Fruit fly (Drosophila melanogaster) whole organism, embryonic: ENCODE results near the gene ck.
A peak's percentile ranks its signal among the peaks of the same experiment; 100 is the strongest.

Experiments
- CG10431 ChIP-seq: fragments of 200-800 bp; sonication (Bioruptor generic); optimal IDR thresholded peaks from 3 replicates; lab custom pipeline; 2018; ENCODE audit warnings: missing biosample characterization, mild to moderate bottlenecking, missing genetic modification characterization
- CG12104 ChIP-seq: fragments of 200-800 bp; sonication (Bioruptor generic); optimal IDR thresholded peaks from 3 replicates; lab custom pipeline; 2016; ENCODE audit warnings: missing biosample characterization, missing genetic modification characterization
- CG12299 ChIP-seq: fragments of 200-800 bp; sonication (Bioruptor generic); optimal IDR thresholded peaks from 2 replicates; lab custom pipeline; 2018; ENCODE audit warnings: missing biosample characterization, mild to moderate bottlenecking, missing genetic modification characterization
- CG14050 ChIP-seq: fragments of 200-800 bp; sonication (Bioruptor generic); IDR thresholded peaks from 3 replicates; pipeline ENCODE4 v1.3.6; 2022; ENCODE audit warnings: missing biosample characterization, missing genetic modification characterization
- CG15011 ChIP-seq: fragments of 200-800 bp; sonication (Bioruptor generic); optimal IDR thresholded peaks from 3 replicates; lab custom pipeline; 2018; ENCODE audit warnings: missing biosample characterization, mild to moderate bottlenecking, missing genetic modification characterization
- CG16813 ChIP-seq: fragments of 200-800 bp; sonication (Bioruptor generic); IDR thresholded peaks from 3 replicates; pipeline ENCODE4 v1.3.6; 2022; ENCODE audit warnings: missing biosample characterization, missing genetic modification characterization; ENCODE audit not compliant: partially characterized antibody
- CG17829 ChIP-seq: fragments of 200-800 bp; optimal IDR thresholded peaks from 2 replicates; lab custom pipeline; 2019; ENCODE audit warnings: missing biosample characterization, mild to moderate bottlenecking, missing genetic modification characterization, moderate library complexity
- CG2120 ChIP-seq: fragments of 200-800 bp; sonication (Bioruptor generic); optimal IDR thresholded peaks from 3 replicates; lab custom pipeline; 2016; ENCODE audit warnings: missing biosample characterization, missing genetic modification characterization
- CG2202 ChIP-seq: fragments of 200-800 bp; sonication (Bioruptor generic); optimal IDR thresholded peaks from 2 replicates; lab custom pipeline; 2018; ENCODE audit warnings: missing biosample characterization, mild to moderate bottlenecking, missing genetic modification characterization
- CG3407 ChIP-seq: fragments of 200-800 bp; sonication (Bioruptor generic); optimal IDR thresholded peaks from 2 replicates; lab custom pipeline; 2018; ENCODE audit warnings: missing biosample characterization, mild to moderate bottlenecking, missing genetic modification characterization
- CG4617 ChIP-seq: fragments of 200-800 bp; sonication (Bioruptor generic); optimal IDR thresholded peaks from 3 replicates; lab custom pipeline; 2016; ENCODE audit warnings: missing biosample characterization, missing genetic modification characterization, borderline replicate concordance
- CG6683 ChIP-seq: fragments of 200-800 bp; sonication (Bioruptor generic); optimal IDR thresholded peaks from 2 replicates; lab custom pipeline; 2017; ENCODE audit warnings: missing biosample characterization, mild to moderate bottlenecking, missing genetic modification characterization, missing genetic modification reagents
- CG9215 ChIP-seq: fragments of 200-800 bp; sonication (Bioruptor generic); IDR thresholded peaks from 2 replicates; pipeline ENCODE4 v1.3.6; 2022; ENCODE audit warnings: missing biosample characterization, missing genetic modification characterization
- CG9817 ChIP-seq: fragments of 200-800 bp; sonication (Bioruptor generic); optimal IDR thresholded peaks from 2 replicates; lab custom pipeline; 2018; ENCODE audit warnings: missing biosample characterization, mild to moderate bottlenecking, missing genetic modification characterization, moderate library complexity
- CoRest ChIP-seq: fragments of 200-800 bp; sonication (Bioruptor generic); optimal IDR thresholded peaks from 3 replicates; lab custom pipeline; 2018; ENCODE audit warnings: missing biosample characterization, mild to moderate bottlenecking, missing genetic modification characterization, moderate library complexity
- Dip2 ChIP-seq: fragments of 200-800 bp; sonication (Bioruptor generic); IDR thresholded peaks from 2 replicates; pipeline ENCODE4 v1.3.6; 2022; ENCODE audit warnings: missing biosample characterization, missing genetic modification characterization
- Dref ChIP-seq: fragments of 200-800 bp; sonication (Bioruptor generic); IDR thresholded peaks from 2 replicates; pipeline ENCODE4 v1.3.6; 2022; ENCODE audit warnings: missing biosample characterization, missing genetic modification characterization
- E2f1 ChIP-seq: fragments of 200-800 bp; sonication (Bioruptor generic); IDR thresholded peaks from 2 replicates; pipeline ENCODE4 v1.3.6; 2022; ENCODE audit warnings: missing biosample characterization, missing genetic modification characterization
- HLH3B ChIP-seq: fragments of 200-800 bp; sonication (Bioruptor generic); IDR thresholded peaks from 2 replicates; pipeline ENCODE4 v1.3.6; 2022; ENCODE audit warnings: missing biosample characterization, missing genetic modification characterization
- HLH4C ChIP-seq: fragments of 200-800 bp; sonication (Bioruptor generic); IDR thresholded peaks from 3 replicates; pipeline ENCODE4 v1.3.6; 2022; ENCODE audit warnings: missing biosample characterization, missing genetic modification characterization; ENCODE audit not compliant: partially characterized antibody
- Jarid2 ChIP-seq: fragments of 200-800 bp; sonication (Bioruptor generic); optimal IDR thresholded peaks from 3 replicates; lab custom pipeline; 2017; ENCODE audit warnings: mild to moderate bottlenecking, missing biosample characterization, missing genetic modification reagents, missing genetic modification characterization
- Poxn ChIP-seq: fragments of 200-800 bp; sonication (Bioruptor generic); IDR thresholded peaks from 2 replicates; pipeline ENCODE4 v1.3.6; 2022; ENCODE audit warnings: missing biosample characterization, missing genetic modification characterization
- Scr ChIP-seq: fragments of 200-800 bp; sonication (Bioruptor generic); IDR thresholded peaks from 2 replicates; pipeline ENCODE4 v1.3.6; 2022; ENCODE audit warnings: missing biosample characterization, missing genetic modification characterization; ENCODE audit not compliant: partially characterized antibody
- Sry-δ ChIP-seq: fragments of 200-800 bp; sonication (Bioruptor generic); optimal IDR thresholded peaks from 2 replicates; lab custom pipeline; 2016; ENCODE audit warnings: missing biosample characterization, missing genetic modification characterization
- al ChIP-seq: fragments of 200-800 bp; sonication (Bioruptor generic); IDR thresholded peaks from 2 replicates; pipeline ENCODE4 v1.3.6; 2022; ENCODE audit warnings: missing biosample characterization, missing genetic modification characterization
- cad ChIP-seq: fragments of >200 bp; optimal IDR thresholded peaks from 2 replicates; lab custom pipeline; 2017; ENCODE audit warnings: missing biosample characterization, missing genetic modification characterization
- chn ChIP-seq: fragments of 200-800 bp; sonication (Bioruptor generic); optimal IDR thresholded peaks from 2 replicates; lab custom pipeline; 2016; ENCODE audit warnings: missing biosample characterization, missing genetic modification characterization
- croc ChIP-seq: fragments of 200-800 bp; sonication (Bioruptor generic); conservative IDR thresholded peaks from 3 replicates; pipeline ENCODE4 v1.3.6; 2022; ENCODE audit warnings: missing biosample characterization, missing genetic modification characterization
- en ChIP-seq: fragments of 200-800 bp; sonication (Bioruptor generic); optimal IDR thresholded peaks from 2 replicates; lab custom pipeline; 2016; ENCODE audit warnings: missing biosample characterization, missing genetic modification characterization
- fd96Cb ChIP-seq: fragments of 200-800 bp; sonication (Bioruptor generic); optimal IDR thresholded peaks from 2 replicates; lab custom pipeline; 2018; ENCODE audit warnings: missing biosample characterization, mild to moderate bottlenecking, missing genetic modification characterization, moderate library complexity
- gcm2 ChIP-seq: fragments of 200-800 bp; sonication (Bioruptor generic); optimal IDR thresholded peaks from 2 replicates; lab custom pipeline; 2016; ENCODE audit warnings: missing biosample characterization, missing genetic modification characterization
- lbe ChIP-seq: fragments of 200-800 bp; sonication (Bioruptor generic); optimal IDR thresholded peaks from 2 replicates; lab custom pipeline; 2016; ENCODE audit warnings: missing biosample characterization, mild to moderate bottlenecking, missing genetic modification characterization
- lola ChIP-seq, 3 experiments: fragments of >200 bp in 2 of 3; fragments of 200-800 bp in 1 of 3; sonication (Bioruptor generic) in 1 of 3; optimal IDR thresholded peaks; 2 replicates each; lab custom pipeline; 2017 to 2019; ENCODE audit warnings: missing biosample characterization in 3 of 3, missing genetic modification characterization in 3 of 3, mild to moderate bottlenecking in 1 of 3, moderate library complexity in 1 of 3
- mam ChIP-seq: fragments of 200-800 bp; sonication (Bioruptor generic); optimal IDR thresholded peaks from 3 replicates; lab custom pipeline; 2016; ENCODE audit warnings: missing biosample characterization, missing genetic modification characterization
- nau ChIP-seq: fragments of 200-800 bp; sonication (Bioruptor generic); optimal IDR thresholded peaks from 3 replicates; lab custom pipeline; 2017; ENCODE audit warnings: missing biosample characterization, mild to moderate bottlenecking, missing genetic modification characterization, missing genetic modification reagents
- onecut ChIP-seq: fragments of 200-800 bp; sonication (Bioruptor generic); IDR thresholded peaks from 2 replicates; pipeline ENCODE4 v1.3.6; 2022; ENCODE audit warnings: missing biosample characterization, missing genetic modification characterization
- pb ChIP-seq: fragments of 200-800 bp; sonication (Bioruptor generic); optimal IDR thresholded peaks from 3 replicates; lab custom pipeline; 2016; ENCODE audit warnings: missing biosample characterization, missing genetic modification characterization
- peb ChIP-seq: fragments of 200-800 bp; sonication (Bioruptor generic); IDR thresholded peaks from 2 replicates; pipeline ENCODE4 v1.3.6; 2022; ENCODE audit warnings: missing biosample characterization, missing genetic modification characterization
- pho ChIP-seq: fragments of 200-800 bp; sonication (Bioruptor generic); optimal IDR thresholded peaks from 2 replicates; lab custom pipeline; 2016; ENCODE audit warnings: missing biosample characterization, missing genetic modification characterization
- phol ChIP-seq: fragments of 200-800 bp; sonication (Bioruptor generic); optimal IDR thresholded peaks from 3 replicates; lab custom pipeline; 2018; ENCODE audit warnings: missing biosample characterization, mild to moderate bottlenecking, missing genetic modification characterization, moderate library complexity
- sd ChIP-seq: fragments of 200-800 bp; sonication (Bioruptor generic); optimal IDR thresholded peaks from 3 replicates; lab custom pipeline; 2018; ENCODE audit warnings: missing biosample characterization, mild to moderate bottlenecking, missing genetic modification characterization, moderate library complexity
- sqz ChIP-seq: fragments of 200-800 bp; sonication (Bioruptor generic); optimal IDR thresholded peaks from 3 replicates; lab custom pipeline; 2018; ENCODE audit warnings: missing biosample characterization, mild to moderate bottlenecking, missing genetic modification characterization
- sr ChIP-seq: fragments of 200-800 bp; sonication (Bioruptor generic); IDR thresholded peaks from 3 replicates; pipeline ENCODE4 v1.3.6; 2022; ENCODE audit warnings: missing biosample characterization, missing genetic modification characterization
- tio ChIP-seq: fragments of 200-800 bp; sonication (Bioruptor generic); optimal IDR thresholded peaks from 2 replicates; lab custom pipeline; 2017; ENCODE audit warnings: missing biosample characterization, missing genetic modification characterization, inconsistent platforms
- trh ChIP-seq: fragments of 200-800 bp; sonication (Bioruptor generic); optimal IDR thresholded peaks from 2 replicates; lab custom pipeline; 2016; ENCODE audit warnings: missing biosample characterization, missing genetic modification characterization
- ttk ChIP-seq: fragments of 200-800 bp; sonication (Bioruptor generic); IDR thresholded peaks from 2 replicates; pipeline ENCODE4 v2.1.2; 2022; ENCODE audit warnings: missing biosample characterization, missing genetic modification characterization
- tx ChIP-seq: fragments of 200-800 bp; sonication (Bioruptor generic); optimal IDR thresholded peaks from 2 replicates; lab custom pipeline; 2016; ENCODE audit warnings: missing biosample characterization, missing genetic modification characterization
- unpg ChIP-seq: fragments of 200-800 bp; sonication (Bioruptor generic); optimal IDR thresholded peaks from 3 replicates; lab custom pipeline; 2018; ENCODE audit warnings: missing biosample characterization, mild to moderate bottlenecking, missing genetic modification characterization, moderate library complexity
- wdn ChIP-seq: fragments of 200-800 bp; sonication (Bioruptor generic); IDR thresholded peaks from 2 replicates; pipeline ENCODE4 v1.3.6; 2022; ENCODE audit warnings: missing biosample characterization, missing genetic modification characterization

The ck gene

dm6 chr2L:14995594-14996463, 61.8 kb downstream of the ck start (continued):
- peak; percentile 88 for TF ChIP-seq CG12104
- peak; percentile 74 for TF ChIP-seq sqz
- TF ChIP-seq peb (GFP tag; lab: Robert Waterston, UW), result peak; percentile 86
- peak; percentile 94 for TF ChIP-seq croc (GFP tag; lab: Robert Waterston, UW)
- TF ChIP-seq HLH3B, result peak; percentile 96
- TF ChIP-seq sr (GFP tag; lab: Robert Waterston, UW), result peak; percentile 48; the same call in 1 of the 3 replicates
- TF ChIP-seq sd (tag; lab: Kevin White, UChicago), result peak; percentile 84
- TF ChIP-seq cad, result no peak
- peak; percentile 61 for TF ChIP-seq CG2120 (GFP tag; lab: Kevin White, UChicago)
- TF ChIP-seq CG12299 (tag; lab: Kevin White, UChicago), result peak; percentile 82
- peak; percentile 19 for TF ChIP-seq gcm2 (GFP tag; lab: Kevin White, UChicago)
- peak; percentile 34 for TF ChIP-seq en (GFP tag; lab: Kevin White, UChicago)
- peak; percentile 77 for TF ChIP-seq trh (GFP tag; lab: Kevin White, UChicago)
- TF ChIP-seq al (GFP tag; lab: Robert Waterston, UW), result peak; percentile 84
- TF ChIP-seq CG9215 (GFP tag; lab: Robert Waterston, UW), result peak; percentile 84
- peak; percentile 95 for TF ChIP-seq CG17829 (tag; lab: Kevin White, UChicago)
- TF ChIP-seq phol (tag; lab: Kevin White, UChicago), result peak; percentile 95
- TF ChIP-seq Poxn (GFP tag; lab: Robert Waterston, UW), result peak; percentile 16; the same call in 1 of the 2 replicates
- peak; percentile 90 for TF ChIP-seq CG14050 (GFP tag; lab: Robert Waterston, UW)
- peak; percentile 12 for TF ChIP-seq pho (GFP tag; lab: Kevin White, UChicago)
- peak; percentile 73 for TF ChIP-seq CG9817 (tag; lab: Kevin White, UChicago)
- peak; percentile 63 for TF ChIP-seq chn (GFP tag; lab: Kevin White, UChicago)
- TF ChIP-seq CG10431 (GFP tag; lab: Kevin White, UChicago), result peak; percentile 91
- peak; percentile 82 for TF ChIP-seq tio (GFP tag; lab: Kevin White, UChicago)
- TF ChIP-seq lbe (GFP tag; lab: Kevin White, UChicago), result peak; percentile 82
- no peak for TF ChIP-seq HLH4C (GFP tag; lab: Robert Waterston, UW)
- TF ChIP-seq CoRest (tag; lab: Kevin White, UChicago), result peak; percentile 93
- no peak for TF ChIP-seq Dip2 (GFP tag; lab: Robert Waterston, UW)
- peak; percentile 93 for TF ChIP-seq E2f1
- TF ChIP-seq Sry-δ (GFP tag; lab: Kevin White, UChicago), result no peak
- TF ChIP-seq onecut (GFP tag; lab: Robert Waterston, UW), result peak; percentile 73
- TF ChIP-seq unpg (GFP tag; lab: Kevin White, UChicago), result peak; percentile 96
- TF ChIP-seq mam (GFP tag; lab: Kevin White, UChicago), result no peak
- peak; percentile 95 for TF ChIP-seq ttk
- peak in 1 of 3 experiments; percentile 89 for TF ChIP-seq lola (GFP tag; optimal IDR thresholded peaks at IDR 0.05; lab: Kevin White, UChicago)
- peak; percentile 84 for TF ChIP-seq CG6683 (GFP tag; lab: Kevin White, UChicago)
- peak; percentile 26 for TF ChIP-seq tx (GFP tag; lab: Kevin White, UChicago)
- TF ChIP-seq CG4617, result peak; percentile 48
- no peak for TF ChIP-seq CG16813 (GFP tag; lab: Robert Waterston, UW)
- TF ChIP-seq CG15011 (GFP tag; lab: Kevin White, UChicago), result peak; percentile 74
- no peak for TF ChIP-seq Dref (GFP tag; lab: Robert Waterston, UW)
- TF ChIP-seq pb (GFP tag; lab: Kevin White, UChicago), result peak; percentile 61
- peak; percentile 62 for TF ChIP-seq CG2202
- no peak for TF ChIP-seq Scr (GFP tag; lab: Robert Waterston, UW)
- TF ChIP-seq fd96Cb (tag; lab: Kevin White, UChicago), result peak; percentile 95
- peak; percentile 54 for TF ChIP-seq Jarid2 (GFP tag; lab: Kevin White, UChicago)
- peak; percentile 82 for TF ChIP-seq CG3407 (GFP tag; lab: Kevin White, UChicago)
- peak; percentile 69 for TF ChIP-seq wdn (GFP tag; lab: Robert Waterston, UW)
- peak; percentile 86 for TF ChIP-seq nau (GFP tag; lab: Kevin White, UChicago)
